Fruit fly (Drosophila melanogaster) whole organism, embryonic: ENCODE measurements around the gene CG5892.
A peak's percentile ranks its signal among the peaks of the same experiment; 100 is the strongest.

Experiments
- Ada2b ChIP-seq: fragments of 200-800 bp; sonication (Bioruptor generic); IDR thresholded peaks from 2 replicates; pipeline ENCODE4 v1.3.6; 2022; ENCODE audit warnings: missing biosample characterization, missing genetic modification characterization
- CG10267 ChIP-seq: fragments of 200-800 bp; sonication (Bioruptor generic); optimal IDR thresholded peaks from 2 replicates; lab custom pipeline; 2018; ENCODE audit warnings: missing biosample characterization, mild to moderate bottlenecking, missing genetic modification characterization, moderate library complexity
- CG10366 ChIP-seq: fragments of 200-800 bp; sonication (Bioruptor generic); IDR thresholded peaks from 2 replicates; pipeline ENCODE4 v1.3.6; 2022; ENCODE audit warnings: missing biosample characterization, missing genetic modification characterization
- CG10979 ChIP-seq: fragments of 200-800 bp; sonication (Bioruptor generic); optimal IDR thresholded peaks from 2 replicates; lab custom pipeline; 2018; ENCODE audit warnings: missing biosample characterization, mild to moderate bottlenecking, missing genetic modification characterization, moderate library complexity
- CG12219 ChIP-seq: fragments of 200-800 bp; sonication (Bioruptor generic); optimal IDR thresholded peaks from 3 replicates; lab custom pipeline; 2018; ENCODE audit warnings: missing biosample characterization, mild to moderate bottlenecking, missing genetic modification characterization
- CG12942 ChIP-seq: fragments of 200-800 bp; sonication (Bioruptor generic); optimal IDR thresholded peaks from 3 replicates; lab custom pipeline; 2016; ENCODE audit warnings: missing biosample characterization, missing genetic modification characterization
- CG14710 ChIP-seq: fragments of 200-800 bp; sonication (Bioruptor generic); optimal IDR thresholded peaks from 3 replicates; lab custom pipeline; 2019; ENCODE audit warnings: missing biosample characterization, mild to moderate bottlenecking, missing genetic modification characterization, moderate library complexity
- CG15011 ChIP-seq: fragments of 200-800 bp; sonication (Bioruptor generic); optimal IDR thresholded peaks from 3 replicates; lab custom pipeline; 2018; ENCODE audit warnings: missing biosample characterization, mild to moderate bottlenecking, missing genetic modification characterization
- CG15479 ChIP-seq: fragments of 200-800 bp; sonication (Bioruptor generic); optimal IDR thresholded peaks from 3 replicates; lab custom pipeline; 2019; ENCODE audit warnings: missing biosample characterization, mild to moderate bottlenecking, missing genetic modification characterization, moderate library complexity
- CG17802 ChIP-seq: fragments of 200-800 bp; sonication (Bioruptor generic); optimal IDR thresholded peaks from 2 replicates; lab custom pipeline; 2018; ENCODE audit warnings: missing biosample characterization, mild to moderate bottlenecking, missing genetic modification characterization, moderate library complexity
- CG18011 ChIP-seq: fragments of 200-800 bp; sonication (Bioruptor generic); optimal IDR thresholded peaks from 2 replicates; lab custom pipeline; 2017; ENCODE audit warnings: missing biosample characterization, missing genetic modification characterization, mild to moderate bottlenecking, moderate library complexity, missing genotype
- CG3065 ChIP-seq: fragments of 200-800 bp; sonication (Bioruptor generic); optimal IDR thresholded peaks from 2 replicates; lab custom pipeline; 2016; ENCODE audit warnings: missing biosample characterization, missing genetic modification characterization
- CG31388 ChIP-seq: fragments of 200-800 bp; sonication (Bioruptor generic); optimal IDR thresholded peaks from 2 replicates; lab custom pipeline; 2016; ENCODE audit warnings: missing biosample characterization, missing genetic modification characterization
- CG32532 ChIP-seq: fragments of 200-800 bp; sonication (Bioruptor generic); IDR thresholded peaks from 2 replicates; pipeline ENCODE4 v1.3.6; 2022; ENCODE audit warnings: missing biosample characterization, missing genetic modification characterization
- CG42726 ChIP-seq: fragments of 200-800 bp; sonication (Bioruptor generic); IDR thresholded peaks from 2 replicates; pipeline ENCODE4 v1.3.6; 2022; ENCODE audit warnings: missing biosample characterization, missing genetic modification characterization; ENCODE audit not compliant: partially characterized antibody
- CG4328 ChIP-seq: fragments of 200-800 bp; sonication (Bioruptor generic); optimal IDR thresholded peaks from 3 replicates; lab custom pipeline; 2017; ENCODE audit warnings: missing biosample characterization, missing genetic modification reagents, missing genetic modification characterization
- CG4707 ChIP-seq: fragments of 200-800 bp; sonication (Bioruptor generic); optimal IDR thresholded peaks from 2 replicates; lab custom pipeline; 2018; ENCODE audit warnings: missing biosample characterization, mild to moderate bottlenecking, missing genetic modification characterization, moderate library complexity
- CG4730 ChIP-seq: fragments of 200-800 bp; sonication (Bioruptor generic); IDR thresholded peaks from 2 replicates; pipeline ENCODE4 v1.3.6; 2022; ENCODE audit warnings: missing biosample characterization, missing genetic modification characterization
- CG6272 ChIP-seq: fragments of 200-800 bp; sonication (Bioruptor generic); IDR thresholded peaks from 2 replicates; pipeline ENCODE4 v1.3.6; 2022; ENCODE audit warnings: missing biosample characterization, missing genetic modification characterization
- CG6689 ChIP-seq: fragments of 200-800 bp; sonication (Bioruptor generic); IDR thresholded peaks from 2 replicates; pipeline ENCODE4 v1.3.6; 2022; ENCODE audit warnings: missing biosample characterization, missing genetic modification characterization
- CG6765 ChIP-seq: fragments of 200-800 bp; sonication (Bioruptor generic); optimal IDR thresholded peaks from 3 replicates; lab custom pipeline; 2017; ENCODE audit warnings: missing biosample characterization, mild to moderate bottlenecking, missing genetic modification characterization
- CG6791 ChIP-seq: fragments of 200-800 bp; sonication (Bioruptor generic); IDR thresholded peaks from 3 replicates; pipeline ENCODE4 v1.3.6; 2022; ENCODE audit warnings: missing biosample characterization, missing genetic modification characterization; ENCODE audit not compliant: partially characterized antibody
- CG7357 ChIP-seq: fragments of 200-800 bp; sonication (Bioruptor generic); IDR thresholded peaks from 3 replicates; pipeline ENCODE4 v1.3.6; 2022; ENCODE audit warnings: missing biosample characterization, missing genetic modification characterization
- CG7963 ChIP-seq: fragments of 200-800 bp; sonication (Bioruptor generic); IDR thresholded peaks from 3 replicates; pipeline ENCODE4 v1.3.6; 2022; ENCODE audit warnings: missing biosample characterization, missing genetic modification characterization; ENCODE audit not compliant: partially characterized antibody
- CG8089 ChIP-seq: fragments of 200-800 bp; sonication (Bioruptor generic); optimal IDR thresholded peaks from 3 replicates; lab custom pipeline; 2016; ENCODE audit warnings: missing biosample characterization, missing genetic modification characterization
- CG8388 ChIP-seq: fragments of 200-800 bp; sonication (Bioruptor generic); optimal IDR thresholded peaks from 2 replicates; lab custom pipeline; 2019; ENCODE audit warnings: missing biosample characterization, mild to moderate bottlenecking, missing genetic modification characterization, moderate library complexity
- CG9215 ChIP-seq: fragments of 200-800 bp; sonication (Bioruptor generic); IDR thresholded peaks from 2 replicates; pipeline ENCODE4 v1.3.6; 2022; ENCODE audit warnings: missing biosample characterization, missing genetic modification characterization
- CkIIα-i1 ChIP-seq: fragments of 200-800 bp; sonication (Bioruptor generic); IDR thresholded peaks from 2 replicates; pipeline ENCODE4 v1.3.6; 2022; ENCODE audit warnings: missing biosample characterization, missing genetic modification characterization
- Deaf1 ChIP-seq: fragments of 200-800 bp; optimal IDR thresholded peaks from 3 replicates; lab custom pipeline; 2019; ENCODE audit warnings: missing biosample characterization, mild to moderate bottlenecking, missing genetic modification characterization, moderate library complexity
- E2f1 ChIP-seq: fragments of 200-800 bp; sonication (Bioruptor generic); IDR thresholded peaks from 2 replicates; pipeline ENCODE4 v1.3.6; 2022; ENCODE audit warnings: missing biosample characterization, missing genetic modification characterization
- Ets65A ChIP-seq: fragments of 200-800 bp; sonication (Bioruptor generic); peaks from one replicate; lab custom pipeline; 2016; ENCODE audit warnings: missing biosample characterization, missing genetic modification characterization
- Fer3 ChIP-seq: fragments of 200-800 bp; sonication (Bioruptor generic); optimal IDR thresholded peaks from 2 replicates; lab custom pipeline; 2018; ENCODE audit warnings: missing biosample characterization, mild to moderate bottlenecking, missing genetic modification characterization, moderate library complexity
- Hmx ChIP-seq: fragments of 200-800 bp; sonication (Bioruptor generic); optimal IDR thresholded peaks from 2 replicates; lab custom pipeline; 2016; ENCODE audit warnings: missing biosample characterization, missing genetic modification characterization
- Max ChIP-seq: fragments of 200-800 bp; sonication (Bioruptor generic); optimal IDR thresholded peaks from 2 replicates; lab custom pipeline; 2016; ENCODE audit warnings: missing biosample characterization, mild to moderate bottlenecking, missing genetic modification characterization
- Ravus ChIP-seq: fragments of 200-800 bp; sonication (Bioruptor generic); IDR thresholded peaks from 2 replicates; pipeline ENCODE4 v1.3.6; 2022; ENCODE audit warnings: missing biosample characterization, missing genetic modification characterization
- Trl ChIP-seq, 3 experiments: fragments of >200 bp in 2 of 3; fragments of 200-800 bp in 1 of 3; sonication (Bioruptor generic) in 1 of 3; optimal IDR thresholded peaks; 2 replicates in 1 of 3; 3 replicates in 2 of 3; lab custom pipeline; 2016 to 2017; ENCODE audit warnings: missing biosample characterization in 1 of 3, missing genetic modification characterization in 1 of 3
- bowl ChIP-seq: fragments of 200-800 bp; sonication (Bioruptor generic); IDR thresholded peaks from 2 replicates; pipeline ENCODE4 v1.3.6; 2022; ENCODE audit warnings: missing biosample characterization, missing genetic modification characterization
- cg ChIP-seq: fragments of 200-800 bp; sonication (Bioruptor generic); optimal IDR thresholded peaks from 3 replicates; lab custom pipeline; 2019; ENCODE audit warnings: missing biosample characterization, mild to moderate bottlenecking, missing genetic modification characterization, moderate library complexity
- dmrt11E ChIP-seq: fragments of 200-800 bp; sonication (Bioruptor generic); optimal IDR thresholded peaks from 3 replicates; lab custom pipeline; 2018; ENCODE audit warnings: missing biosample characterization, mild to moderate bottlenecking, missing genetic modification characterization, moderate library complexity
- dysf ChIP-seq: fragments of 200-800 bp; sonication (Bioruptor generic); IDR thresholded peaks from 3 replicates; pipeline ENCODE4 v1.3.6; 2022; ENCODE audit warnings: missing biosample characterization, missing genetic modification characterization
- emc ChIP-seq: fragments of 200-800 bp; sonication (Bioruptor generic); optimal IDR thresholded peaks from 2 replicates; lab custom pipeline; 2016; ENCODE audit warnings: missing biosample characterization, missing genetic modification characterization
- en ChIP-seq: fragments of 200-800 bp; sonication (Bioruptor generic); optimal IDR thresholded peaks from 2 replicates; lab custom pipeline; 2016; ENCODE audit warnings: missing biosample characterization, missing genetic modification characterization
- fu2 ChIP-seq: fragments of 200-800 bp; sonication (Bioruptor generic); optimal IDR thresholded peaks from 2 replicates; lab custom pipeline; 2016; ENCODE audit warnings: missing biosample characterization, missing genetic modification characterization
- kay ChIP-seq: fragments of 200-800 bp; sonication (Bioruptor generic); optimal IDR thresholded peaks from 2 replicates; lab custom pipeline; 2016; ENCODE audit warnings: missing biosample characterization, missing genetic modification characterization
- knrl ChIP-seq: fragments of 200-800 bp; sonication (Bioruptor generic); IDR thresholded peaks from 3 replicates; pipeline ENCODE4 v1.3.6; 2022; ENCODE audit warnings: missing biosample characterization, missing genetic modification characterization; ENCODE audit not compliant: partially characterized antibody
- lola ChIP-seq, 3 experiments: fragments of >200 bp in 2 of 3; fragments of 200-800 bp in 1 of 3; sonication (Bioruptor generic) in 1 of 3; optimal IDR thresholded peaks; 2 replicates each; lab custom pipeline; 2017 to 2019; ENCODE audit warnings: missing biosample characterization in 3 of 3, missing genetic modification characterization in 3 of 3, mild to moderate bottlenecking in 1 of 3, moderate library complexity in 1 of 3
- pros ChIP-seq: fragments of 200-800 bp; sonication (Bioruptor generic); optimal IDR thresholded peaks from 3 replicates; lab custom pipeline; 2019; ENCODE audit warnings: missing biosample characterization, mild to moderate bottlenecking, missing genetic modification characterization, moderate library complexity
- ranshi ChIP-seq: fragments of 200-800 bp; sonication (Bioruptor generic); IDR thresholded peaks from 2 replicates; pipeline ENCODE4 v1.3.6; 2022; ENCODE audit warnings: missing biosample characterization, missing genetic modification characterization
- sens ChIP-seq: fragments of 200-800 bp; sonication (Bioruptor generic); peaks from one replicate; lab custom pipeline; 2016; ENCODE audit warnings: missing biosample characterization, missing genetic modification characterization
- seq ChIP-seq: fragments of 200-800 bp; sonication (Bioruptor generic); IDR thresholded peaks from 2 replicates; pipeline ENCODE4 v1.3.6; 2022; ENCODE audit warnings: missing biosample characterization, missing genetic modification characterization
- twi ChIP-seq: fragments of 200-800 bp; optimal IDR thresholded peaks from 2 replicates; lab custom pipeline; 2019; ENCODE audit warnings: missing biosample characterization, mild to moderate bottlenecking, missing genetic modification characterization, moderate library complexity

The CG5892 gene

dm6 chr3R:21218733-21219165 lies 23.7 kb upstream of the CG5892 start, which contains the start of the genes Smyd5 and Oga (continued):
- peak; percentile 94 for TF ChIP-seq CG6791 (GFP tag; lab: Robert Waterston, UW)
- no peak for TF ChIP-seq CG15011 (GFP tag; lab: Kevin White, UChicago)
- TF ChIP-seq dysf (GFP tag; lab: Robert Waterston, UW): peak; percentile 39; the same call in 1 of the 3 replicates
- no peak for TF ChIP-seq ranshi (GFP tag; lab: Robert Waterston, UW)
- no peak for TF ChIP-seq CG12219
- no peak for TF ChIP-seq CG15479 (GFP tag; lab: Kevin White, UChicago)
- peak; percentile 12 for TF ChIP-seq Ets65A (GFP tag; lab: Kevin White, UChicago)
- TF ChIP-seq seq (GFP tag; lab: Robert Waterston, UW): no peak
- no peak for TF ChIP-seq CG12942 (GFP tag; lab: Kevin White, UChicago)
- no peak for TF ChIP-seq Trl (optimal IDR thresholded peaks at IDR 0.05; lab: Kevin White, UChicago)
- peak; percentile 53 for TF ChIP-seq Trl (GFP tag; optimal IDR thresholded peaks at IDR 0.05; lab: Kevin White, UChicago)
- no peak for TF ChIP-seq Ada2b (GFP tag; lab: Robert Waterston, UW)
- peak; percentile 93 for TF ChIP-seq CG7963
- TF ChIP-seq CG32532 (GFP tag; lab: Robert Waterston, UW): peak; percentile 74
- peak; percentile 59 for TF ChIP-seq CG10267 (tag; lab: Kevin White, UChicago)
- TF ChIP-seq sens (GFP tag; lab: Kevin White, UChicago): peak; percentile 84
- no peak for TF ChIP-seq CG9215 (GFP tag; lab: Robert Waterston, UW)
- TF ChIP-seq CG31388 (GFP tag; lab: Kevin White, UChicago): no peak
- no peak for TF ChIP-seq Fer3 (tag; lab: Kevin White, UChicago)
- TF ChIP-seq CG10979: no peak
- TF ChIP-seq CG10366 (GFP tag; lab: Robert Waterston, UW): no peak; the same call in none of the 2 replicates
- TF ChIP-seq Max (GFP tag; lab: Kevin White, UChicago): peak; percentile 89
- no peak for TF ChIP-seq CG4328 (GFP tag; lab: Kevin White, UChicago)
- peak; percentile 91 for TF ChIP-seq CG42726
- TF ChIP-seq en (GFP tag; lab: Kevin White, UChicago): no peak
- no peak for TF ChIP-seq cg (GFP tag; lab: Kevin White, UChicago)
- no peak for TF ChIP-seq CG6765
- TF ChIP-seq lola (GFP tag; optimal IDR thresholded peaks at IDR 0.05; lab: Kevin White, UChicago): peak in 1 of 3 experiments; percentile 31
- TF ChIP-seq kay: no peak
- TF ChIP-seq Hmx (GFP tag; lab: Kevin White, UChicago): no peak
- peak; percentile 91 for TF ChIP-seq knrl (GFP tag; lab: Robert Waterston, UW)
- TF ChIP-seq CG17802: no peak
- peak; percentile 30 for TF ChIP-seq twi (tag; lab: Kevin White, UChicago)
- TF ChIP-seq bowl: no peak
- TF ChIP-seq CG3065 (GFP tag; lab: Kevin White, UChicago): no peak
- peak; percentile 11 for TF ChIP-seq fu2 (GFP tag; lab: Kevin White, UChicago)
- TF ChIP-seq CG18011 (GFP tag; lab: Kevin White, UChicago): peak; percentile 1
- TF ChIP-seq CG8089: no peak
- no peak for TF ChIP-seq Ravus (GFP tag; lab: Robert Waterston, UW)
- TF ChIP-seq CG4707: no peak
- no peak for TF ChIP-seq CG8388 (GFP tag; lab: Kevin White, UChicago)
- no peak for TF ChIP-seq CG4730 (GFP tag; lab: Robert Waterston, UW)
- peak; percentile 26; the same call in 1 of the 2 replicates for TF ChIP-seq CG6272 (GFP tag; lab: Robert Waterston, UW)
- TF ChIP-seq CkIIα-i1 (GFP tag; lab: Robert Waterston, UW): no peak
- no peak for TF ChIP-seq Deaf1 (tag; lab: Kevin White, UChicago)
- TF ChIP-seq CG14710 (tag; lab: Kevin White, UChicago): peak; percentile 81
- no peak for TF ChIP-seq CG7357 (GFP tag; lab: Robert Waterston, UW)
- no peak for TF ChIP-seq pros (GFP tag; lab: Kevin White, UChicago)
- no peak for TF ChIP-seq emc
- TF ChIP-seq dmrt11E (tag; lab: Kevin White, UChicago): peak; percentile 1
- TF ChIP-seq E2f1 (GFP tag; lab: Robert Waterston, UW): no peak
- TF ChIP-seq CG6689 (GFP tag; lab: Robert Waterston, UW): no peak
